Worm (Caenorhabditis elegans) whole organism, L1 larva: ENCODE measurements around the gene T28B11.1.

ENCODE experiments used
- C04F5.9 ChIP-seq: sonication (generic microtip); optimal IDR thresholded peaks from 2 replicates; lab custom pipeline; 2016; ENCODE audit warnings: missing genetic modification characterization, missing compliant biosample characterization
- C16A3.4 ChIP-seq: fragments of 150-350 bp; optimal IDR thresholded peaks from 2 replicates; lab custom pipeline; 2014; ENCODE audit warnings: missing biosample characterization, missing genetic modification characterization
- C34B4.2 ChIP-seq: sonication (generic microtip); optimal IDR thresholded peaks from 2 replicates; lab custom pipeline; 2017; ENCODE audit warnings: mild to moderate bottlenecking, missing genetic modification characterization, missing compliant biosample characterization
- Y116A8C.19 ChIP-seq: sonication (generic microtip); optimal IDR thresholded peaks from 2 replicates; lab custom pipeline; 2016; ENCODE audit warnings: missing compliant biosample characterization, missing genetic modification characterization, borderline replicate concordance
- ama-1 ChIP-seq: fragments of 150-350 bp; optimal IDR thresholded peaks from 2 replicates; lab custom pipeline; 2014
- blmp-1 ChIP-seq: fragments of 150-350 bp; optimal IDR thresholded peaks from 2 replicates; lab custom pipeline; 2014; ENCODE audit warnings: missing biosample characterization, missing genetic modification characterization
- ceh-8 ChIP-seq: fragments of 200-800 bp; sonication (Bioruptor generic); optimal IDR thresholded peaks from 2 replicates; lab custom pipeline; 2018; ENCODE audit warnings: mild to moderate bottlenecking, missing genetic modification characterization, moderate library complexity, missing compliant biosample characterization
- ceh-82 ChIP-seq, 3 experiments: fragments of 150-350 bp in 1 of 3; sonication (generic microtip) in 2 of 3; optimal IDR thresholded peaks; 2 replicates each; lab custom pipeline; 2014 to 2017; ENCODE audit warnings: missing biosample characterization in 3 of 3, missing genetic modification characterization in 3 of 3
- dpl-1 ChIP-seq, 3 experiments: fragments of 150-350 bp in 2 of 3; sonication (generic microtip) in 1 of 3; optimal IDR thresholded peaks; 2 replicates each; lab custom pipeline; 2014 to 2017; ENCODE audit warnings: missing biosample characterization in 3 of 3, missing genetic modification characterization in 3 of 3, missing genetic modification reagents in 3 of 3
- efl-1 ChIP-seq, 4 experiments: fragments of 150-350 bp; optimal IDR thresholded peaks in 3 of 4; peaks in 1 of 4; 1 replicate in 1 of 4; 2 replicates in 3 of 4; lab custom pipeline; 2014; ENCODE audit warnings: missing biosample characterization in 2 of 4, missing genetic modification characterization in 2 of 4, missing genetic modification reagents in 2 of 4
- efl-3 ChIP-seq: fragments of 200-800 bp; sonication (Bioruptor generic); optimal IDR thresholded peaks from 2 replicates; lab custom pipeline; 2018; ENCODE audit warnings: mild to moderate bottlenecking, missing genetic modification characterization, missing compliant biosample characterization
- elt-3 ChIP-seq, 6 experiments: fragments of 150-350 bp in 1 of 6; sonication (generic microtip); optimal IDR thresholded peaks; 2 replicates each; lab custom pipeline; 2017 to 2018; ENCODE audit warnings: missing biosample characterization in 6 of 6, missing genetic modification characterization in 6 of 6, inconsistent platforms in 1 of 6
- fos-1 ChIP-seq: fragments of 150-350 bp; optimal IDR thresholded peaks from 2 replicates; lab custom pipeline; 2014; ENCODE audit warnings: missing biosample characterization, missing genetic modification characterization
- grh-1 ChIP-seq: fragments of 200-800 bp; sonication (Bioruptor generic); IDR thresholded peaks from 2 replicates; pipeline ENCODE4 v1.3.6; 2022; ENCODE audit warnings: missing genetic modification reagents, missing genetic modification characterization, missing compliant biosample characterization
- hpl-2 ChIP-seq: fragments of 150-350 bp; optimal IDR thresholded peaks from 2 replicates; lab custom pipeline; 2014; ENCODE audit warnings: missing biosample characterization, missing genetic modification reagents, missing genetic modification characterization
- lin-13 ChIP-seq: fragments of 150-350 bp; optimal IDR thresholded peaks from 2 replicates; lab custom pipeline; 2014; ENCODE audit warnings: missing biosample characterization, missing genetic modification reagents, missing genetic modification characterization
- lin-14 ChIP-seq: fragments of 200-800 bp; sonication (Bioruptor generic); optimal IDR thresholded peaks from 2 replicates; lab custom pipeline; 2018; ENCODE audit warnings: mild to moderate bottlenecking, missing genetic modification characterization, moderate library complexity, missing compliant biosample characterization
- lin-15B ChIP-seq: fragments of 150-350 bp; sonication (generic microtip); optimal IDR thresholded peaks from 3 replicates; lab custom pipeline; 2014; ENCODE audit warnings: missing biosample characterization, missing genetic modification characterization
- lin-35 ChIP-seq, 2 experiments: fragments of 150-350 bp; optimal IDR thresholded peaks; 2 replicates each; lab custom pipeline; 2014; ENCODE audit warnings: missing biosample characterization in 2 of 2, missing genetic modification characterization in 2 of 2, missing genetic modification reagents in 2 of 2
- lsy-2 ChIP-seq, 2 experiments: fragments of 150-350 bp; optimal IDR thresholded peaks; 2 replicates each; lab custom pipeline; 2014; ENCODE audit warnings: missing biosample characterization in 2 of 2, missing genetic modification characterization in 2 of 2
- mab-9 ChIP-seq: fragments of 200-800 bp; sonication (Bioruptor generic); IDR thresholded peaks from 2 replicates; pipeline ENCODE4 v1.3.6; 2022; ENCODE audit warnings: missing genetic modification reagents, missing genetic modification characterization, missing compliant biosample characterization
- mdl-1 ChIP-seq, 2 experiments: fragments of 150-350 bp; optimal IDR thresholded peaks; 2 replicates each; lab custom pipeline; 2014 to 2017; ENCODE audit warnings: missing biosample characterization in 2 of 2, missing genetic modification characterization in 2 of 2, inconsistent platforms in 1 of 2
- mef-2 ChIP-seq: fragments of 150-350 bp; optimal IDR thresholded peaks from 2 replicates; lab custom pipeline; 2014; ENCODE audit warnings: missing biosample characterization, missing genetic modification characterization
- mep-1 ChIP-seq: fragments of 150-350 bp; optimal IDR thresholded peaks from 2 replicates; lab custom pipeline; 2014; ENCODE audit warnings: missing biosample characterization, missing genetic modification characterization
- nhr-11 ChIP-seq: fragments of 150-350 bp; optimal IDR thresholded peaks from 2 replicates; lab custom pipeline; 2014; ENCODE audit warnings: missing biosample characterization, missing genetic modification characterization
- nhr-19 ChIP-seq: fragments of 200-800 bp; sonication (Bioruptor generic); conservative IDR thresholded peaks from 2 replicates; pipeline ENCODE4 v1.3.6; 2022; ENCODE audit warnings: missing genetic modification characterization, missing compliant biosample characterization
- nhr-20 ChIP-seq: sonication (generic microtip); optimal IDR thresholded peaks from 2 replicates; lab custom pipeline; 2016; ENCODE audit warnings: mild to moderate bottlenecking, missing genetic modification characterization, missing compliant biosample characterization
- nhr-28 ChIP-seq: fragments of 150-350 bp; optimal IDR thresholded peaks from 2 replicates; lab custom pipeline; 2014; ENCODE audit warnings: missing biosample characterization, missing genetic modification characterization
- nhr-47 ChIP-seq: sonication (generic microtip); optimal IDR thresholded peaks from 2 replicates; lab custom pipeline; 2016; ENCODE audit warnings: mild to moderate bottlenecking, missing genetic modification characterization, moderate library complexity, missing compliant biosample characterization
- nhr-71 ChIP-seq: sonication (generic microtip); optimal IDR thresholded peaks from 2 replicates; lab custom pipeline; 2016; ENCODE audit warnings: mild to moderate bottlenecking, missing genetic modification characterization, moderate library complexity, missing compliant biosample characterization
- nhr-76 ChIP-seq: sonication (generic microtip); optimal IDR thresholded peaks from 2 replicates; lab custom pipeline; 2017; ENCODE audit warnings: missing biosample characterization, missing genetic modification characterization
- nhr-85 ChIP-seq: sonication (generic microtip); peaks from one replicate; lab custom pipeline; 2016; ENCODE audit warnings: missing genetic modification characterization, inconsistent platforms, missing compliant biosample characterization
- nhr-90 ChIP-seq: sonication (generic microtip); optimal IDR thresholded peaks from 2 replicates; lab custom pipeline; 2016; ENCODE audit warnings: mild to moderate bottlenecking, missing genetic modification characterization, missing compliant biosample characterization; ENCODE audit not compliant: poor library complexity
- pag-3 ChIP-seq: sonication (generic microtip); optimal IDR thresholded peaks from 2 replicates; lab custom pipeline; 2017; ENCODE audit warnings: missing genetic modification characterization, mild to moderate bottlenecking, missing compliant biosample characterization, antibody characterized with exemption, borderline replicate concordance; ENCODE audit not compliant: insufficient read depth
- pax-3 ChIP-seq: fragments of 200-800 bp; sonication (Bioruptor generic); optimal IDR thresholded peaks from 2 replicates; lab custom pipeline; 2018; ENCODE audit warnings: mild to moderate bottlenecking, missing genetic modification characterization, moderate library complexity, missing compliant biosample characterization
- pqm-1 ChIP-seq: sonication (generic microtip); optimal IDR thresholded peaks from 3 replicates; lab custom pipeline; 2017; ENCODE audit warnings: missing biosample characterization, missing genetic modification characterization
- rnt-1 ChIP-seq: sonication (generic microtip); optimal IDR thresholded peaks from 2 replicates; lab custom pipeline; 2016; ENCODE audit warnings: mild to moderate bottlenecking, missing genetic modification characterization, moderate library complexity, missing compliant biosample characterization
- snu-23 ChIP-seq: sonication (generic microtip); optimal IDR thresholded peaks from 2 replicates; lab custom pipeline; 2016; ENCODE audit warnings: missing genetic modification characterization, missing compliant biosample characterization
- sox-4 ChIP-seq: sonication (generic microtip); optimal IDR thresholded peaks from 2 replicates; lab custom pipeline; 2016; ENCODE audit warnings: missing genetic modification characterization, missing compliant biosample characterization
- sptf-1 ChIP-seq: fragments of 150-350 bp; optimal IDR thresholded peaks from 2 replicates; lab custom pipeline; 2014; ENCODE audit warnings: missing biosample characterization, missing genetic modification characterization
- tbx-2 ChIP-seq: sonication (generic microtip); optimal IDR thresholded peaks from 2 replicates; lab custom pipeline; 2016; ENCODE audit warnings: missing genetic modification characterization, missing compliant biosample characterization
- tlp-1 ChIP-seq: fragments of 150-350 bp; optimal IDR thresholded peaks from 2 replicates; lab custom pipeline; 2014; ENCODE audit warnings: missing biosample characterization, missing genetic modification characterization
- unc-130 ChIP-seq: fragments of 150-350 bp; optimal IDR thresholded peaks from 2 replicates; lab custom pipeline; 2017; ENCODE audit warnings: missing biosample characterization, missing genetic modification characterization, inconsistent platforms
- unc-62 ChIP-seq: fragments of 150-350 bp; optimal IDR thresholded peaks from 2 replicates; lab custom pipeline; 2014; ENCODE audit warnings: missing biosample characterization, missing genetic modification reagents, missing genetic modification characterization
- vab-15 ChIP-seq: sonication (generic microtip); optimal IDR thresholded peaks from 2 replicates; lab custom pipeline; 2017; ENCODE audit warnings: missing genotype, mild to moderate bottlenecking, missing genetic modification characterization, missing compliant biosample characterization
- xbp-1 ChIP-seq: sonication (generic microtip); optimal IDR thresholded peaks from 2 replicates; lab custom pipeline; 2016; ENCODE audit warnings: missing genetic modification characterization, missing compliant biosample characterization
- ztf-4 ChIP-seq: fragments of 150-350 bp; optimal IDR thresholded peaks from 2 replicates; lab custom pipeline; 2014; ENCODE audit warnings: missing biosample characterization, missing genetic modification characterization

Gene T28B11.1

DNA sequence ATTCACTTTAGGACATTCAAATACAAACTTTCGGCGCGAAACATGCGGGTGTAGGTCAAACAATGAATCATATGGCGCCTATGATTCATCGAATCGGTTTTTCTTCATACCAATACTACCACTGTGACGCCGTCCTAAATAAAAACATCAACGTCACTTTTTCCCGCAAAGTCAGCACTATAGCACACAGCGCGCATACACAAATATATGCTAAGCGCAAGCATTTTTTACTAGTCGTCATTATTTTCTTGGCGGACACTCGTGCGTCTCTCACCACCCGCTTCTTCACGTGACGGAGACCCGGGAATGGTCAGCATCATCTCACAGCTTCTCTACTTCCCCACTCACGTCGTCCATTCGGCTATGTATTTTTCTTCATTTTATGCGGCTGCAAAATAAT, 9.0 kb downstream of the T28B11.1 start (continued):
- TF ChIP-seq unc-130 (no peak), pax-3 (tag; lab: Kevin White, UChicago) (peak; percentile 38), grh-1 (GFP tag; lab: Robert Waterston, UW) (no peak), efl-3 (GFP tag; lab: Kevin White, UChicago) (no peak), hpl-2 (GFP tag; lab: Kevin White, UChicago) (no peak), nhr-90 (tag; lab: Kevin White, UChicago) (no peak), sptf-1 (tag; lab: Kevin White, UChicago) (no peak), dpl-1 (GFP tag; optimal IDR thresholded peaks at IDR 0.05; lab: Kevin White, UChicago) (no peak), nhr-76 (tag; lab: Kevin White, UChicago) (no peak), nhr-20 (tag; lab: Kevin White, UChicago) (no peak)
- TF ChIP-seq, all 84 proteins: peak for 16

ce11 chrV:10722595-10722994, 9.6 kb downstream of the T28B11.1 start:
- no peak for TF ChIP-seq lin-15B (tag; lab: Kevin White, UChicago)
- TF ChIP-seq ztf-4 (tag; lab: Kevin White, UChicago), result peak; percentile 43
- peak; percentile 13 for TF ChIP-seq tbx-2 (tag; lab: Kevin White, UChicago)
- TF ChIP-seq nhr-47 (tag; lab: Kevin White, UChicago), result no peak
- peak in 1 of 6 experiments; percentile 47 for TF ChIP-seq elt-3 (tag; optimal IDR thresholded peaks at IDR 0.05; lab: Kevin White, UChicago)
- peak; percentile 17 for TF ChIP-seq snu-23 (GFP tag; lab: Kevin White, UChicago)
- no peak for TF ChIP-seq efl-1 (optimal IDR thresholded peaks at IDR 0.05; lab: Kevin White, UChicago)
- peak in 1 of 2 experiments; percentile 91 for TF ChIP-seq efl-1 (GFP tag; optimal IDR thresholded peaks at IDR 0.05 in 1 of 2; lab: Kevin White, UChicago)
- TF ChIP-seq sox-4 (tag; lab: Kevin White, UChicago), result no peak
- peak in 1 of 2 experiments; percentile 77 for TF ChIP-seq lin-35 (GFP tag; optimal IDR thresholded peaks at IDR 0.05; lab: Kevin White, UChicago)
- no peak for TF ChIP-seq unc-62 (GFP tag; lab: Kevin White, UChicago)
- TF ChIP-seq nhr-20 (tag; lab: Kevin White, UChicago), result peak; percentile 56
- peak in 1 of 2 experiments; percentile 62 for TF ChIP-seq mdl-1 (tag; optimal IDR thresholded peaks at IDR 0.05; lab: Kevin White, UChicago)
- peak; percentile 31 for TF ChIP-seq unc-130
- no peak for TF ChIP-seq pax-3 (tag; lab: Kevin White, UChicago)
- TF ChIP-seq lsy-2 (tag; optimal IDR thresholded peaks at IDR 0.05; lab: Kevin White, UChicago), result no peak
- peak; percentile 44 for TF ChIP-seq nhr-71
- TF ChIP-seq blmp-1, result peak; percentile 63
- TF ChIP-seq dpl-1 (GFP tag; optimal IDR thresholded peaks at IDR 0.05; lab: Kevin White, UChicago), result peak in 1 of 3 experiments; percentile 23
- peak; percentile 86 for TF ChIP-seq nhr-85 (tag; lab: Kevin White, UChicago)

DNA sequence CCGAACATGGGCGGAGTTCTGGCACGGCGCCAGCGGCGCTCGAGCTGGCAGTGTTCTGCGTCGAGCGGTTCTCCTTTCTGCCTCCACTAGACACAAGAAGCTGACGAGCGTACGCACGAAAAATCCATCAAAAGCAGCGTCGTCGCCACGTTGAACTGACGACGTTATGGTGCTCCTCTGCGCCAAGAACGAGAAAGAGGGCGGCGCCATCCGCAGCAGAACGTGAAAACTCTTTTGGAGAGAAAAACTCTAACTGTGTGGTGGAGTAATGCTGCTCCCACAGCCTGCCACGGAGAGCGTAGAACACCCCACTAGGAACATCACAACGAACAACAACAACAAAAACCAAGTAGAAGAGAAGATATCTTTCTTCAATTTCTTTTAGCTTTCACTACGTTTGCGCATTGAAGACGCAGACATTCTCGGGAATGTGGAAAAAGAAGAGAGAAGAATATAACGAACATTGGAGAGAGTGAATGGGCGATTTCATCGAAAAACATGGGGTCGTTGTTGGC, 10.3 kb downstream of the T28B11.1 start:
- TF ChIP-seq C16A3.4 (no peak), lin-13 (GFP tag; lab: Kevin White, UChicago) (no peak), ama-1 (lab: Kevin White, UChicago) (no peak), sptf-1 (tag; lab: Kevin White, UChicago) (no peak), vab-15 (tag; lab: Kevin White, UChicago) (no peak), rnt-1 (tag; lab: Kevin White, UChicago) (peak; percentile 51), mdl-1 (tag; optimal IDR thresholded peaks at IDR 0.05; lab: Kevin White, UChicago) (peak in 1 of 2 experiments; percentile 19), nhr-19 (GFP tag; lab: Robert Waterston, UW) (no peak), mep-1 (tag; lab: Kevin White, UChicago) (peak; percentile 39), tlp-1 (tag; lab: Kevin White, UChicago) (no peak), mab-9 (GFP tag; lab: Robert Waterston, UW) (no peak), ceh-82 (tag; optimal IDR thresholded peaks at IDR 0.05; lab: Kevin White, UChicago) (peak in 1 of 3 experiments; percentile 3), xbp-1 (tag; lab: Kevin White, UChicago) (no peak), Y116A8C.19 (tag; lab: Kevin White, UChicago) (no peak), ceh-8 (GFP tag; lab: Kevin White, UChicago) (no peak), nhr-47 (tag; lab: Kevin White, UChicago) (no peak), fos-1 (no peak), lin-35 (GFP tag; optimal IDR thresholded peaks at IDR 0.05; lab: Kevin White, UChicago) (no peak), nhr-11 (no peak), pag-3 (tag; lab: Kevin White, UChicago) (peak; percentile 48), hpl-2 (GFP tag; lab: Kevin White, UChicago) (no peak), mef-2 (tag; lab: Kevin White, UChicago) (no peak), nhr-20 (tag; lab: Kevin White, UChicago) (no peak), nhr-28 (no peak), C04F5.9 (no peak), pqm-1 (tag; lab: Kevin White, UChicago) (no peak), lin-14 (GFP tag; lab: Kevin White, UChicago) (peak; percentile 81), C34B4.2 (no peak)
